Worm (Caenorhabditis elegans): ENCODE results near the gene F46F5.7.

The F46F5.7 gene

ce11 chrII:848519-848918 is 28.1 kb upstream of the F46F5.7 start, which contains the start of the genes acdh-9 and F28A10.13 (continued):
- TF ChIP-seq attf-3 (GFP tag; conservative IDR thresholded peaks at IDR 0.05) (no peak), nhr-179 (tag; optimal IDR thresholded peaks at IDR 0.05) (no peak), hsf-1 (GFP tag; IDR thresholded peaks at IDR 0.05) (no peak), F57A8.1 (GFP tag; optimal IDR thresholded peaks at IDR 0.05) (no peak), lsy-27 (tag; optimal IDR thresholded peaks at IDR 0.05; ENCODE audit: borderline replicate concordance, insufficient read depth) (no peak), nhr-90 (tag; optimal IDR thresholded peaks at IDR 0.05) (peak; percentile 0), rcor-1 (GFP tag; IDR thresholded peaks at IDR 0.05) (0 out of 2 replicates have a peak, but pooled peaks have one; percentile 40), F49E8.2 (tag; optimal IDR thresholded peaks at IDR 0.05; ENCODE audit: insufficient read depth) (no peak), tbx-9 (tag; optimal IDR thresholded peaks at IDR 0.05; ENCODE audit: borderline replicate concordance) (no peak)

DNA sequence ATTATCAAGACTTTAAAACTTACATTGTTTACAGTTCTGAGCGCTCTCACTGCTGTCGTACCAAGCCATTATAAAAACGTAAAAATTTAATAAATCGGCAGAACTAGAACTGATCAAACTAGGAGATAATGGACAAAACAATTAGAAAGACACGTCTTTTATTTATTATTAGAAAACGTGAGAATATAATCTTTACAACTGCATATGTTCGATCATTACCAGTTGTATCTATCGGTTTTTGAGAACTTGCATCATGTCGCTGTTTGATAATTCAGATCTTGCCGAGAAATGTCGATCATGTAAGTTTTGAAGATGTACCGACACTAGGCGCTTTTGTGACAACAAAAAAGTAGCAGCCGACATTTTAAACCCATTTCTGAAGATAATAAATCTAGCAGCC is 25.2 kb upstream of the F46F5.7 start, which contains the start of gene F28A10.7:
Gene F28A10.7 (minus strand): TSS at position 101 of the 400 bp plus-strand sequence.
- TF ChIP-seq cebp-1 (GFP tag; IDR thresholded peaks at IDR 0.05), result no peak
- no peak for TF ChIP-seq cebp-1 (tag; optimal IDR thresholded peaks at IDR 0.05)
- no peak for TF ChIP-seq nhr-120 (GFP tag; IDR thresholded peaks at IDR 0.05)
- no peak for TF ChIP-seq ceh-27 (GFP tag; optimal IDR thresholded peaks at IDR 0.05)
- TF ChIP-seq unc-130 (GFP tag; optimal IDR thresholded peaks at IDR 0.05), result no peak
- no peak for TF ChIP-seq athp-1 (tag; optimal IDR thresholded peaks at IDR 0.05)
- TF ChIP-seq ztf-6 (GFP tag; IDR thresholded peaks at IDR 0.05), result no peak
- TF ChIP-seq nfya-1 (tag; optimal IDR thresholded peaks at IDR 0.05; ENCODE audit: borderline replicate concordance, insufficient read depth), result no peak
- no peak for TF ChIP-seq ceh-58 (GFP tag; IDR thresholded peaks at IDR 0.05)
- TF ChIP-seq attf-6 (GFP tag; IDR thresholded peaks at IDR 0.05), result no peak
- no peak for TF ChIP-seq F55B11.4 (tag; optimal IDR thresholded peaks at IDR 0.05; ENCODE audit: borderline replicate concordance, insufficient read depth)
- TF ChIP-seq hsf-1 (GFP tag; IDR thresholded peaks at IDR 0.05), result no peak
- no peak for TF ChIP-seq bed-1 (GFP tag; IDR thresholded peaks at IDR 0.05)
- no peak for TF ChIP-seq ceh-79 (tag; optimal IDR thresholded peaks at IDR 0.05)

DNA sequence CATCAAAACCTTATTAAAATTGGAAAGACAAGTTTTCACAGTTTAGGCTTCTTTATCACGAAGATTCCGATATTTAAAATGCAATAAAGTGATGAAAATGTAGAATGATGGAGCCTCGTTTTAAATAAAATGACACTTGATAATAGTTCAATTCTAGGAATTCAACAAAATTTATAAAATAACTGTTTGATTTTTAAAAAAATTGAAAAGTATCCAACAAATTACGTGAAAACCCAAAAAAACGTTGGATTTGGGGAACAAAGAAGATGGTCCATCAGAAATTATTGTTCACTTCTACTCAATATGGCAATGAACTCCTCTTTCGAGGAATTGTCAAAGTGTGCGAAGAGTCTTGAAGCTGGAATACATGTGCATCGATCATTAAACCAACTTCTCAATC is 23.6 kb upstream of the F46F5.7 start, which contains the start of gene F28A10.4:
Gene F28A10.4 (plus strand): TSS at position 301 of the 400 bp plus-strand sequence.
- TF ChIP-seq F23B12.7 (tag; optimal IDR thresholded peaks at IDR 0.05; ENCODE audit: insufficient read depth), result no peak
- TF ChIP-seq lir-1 (GFP tag; conservative IDR thresholded peaks at IDR 0.05), result no peak
- TF ChIP-seq hlh-12 (tag; optimal IDR thresholded peaks at IDR 0.05), result no peak
- no peak for TF ChIP-seq Y53F4B.3 (GFP tag; IDR thresholded peaks at IDR 0.05)
- no peak for TF ChIP-seq F57A8.1 (GFP tag; optimal IDR thresholded peaks at IDR 0.05)
- TF ChIP-seq nfya-2 (GFP tag; IDR thresholded peaks at IDR 0.05), result no peak

- TF ChIP-seq F55B11.4 (tag; optimal IDR thresholded peaks at IDR 0.05; ENCODE audit: borderline replicate concordance, insufficient read depth), result no peak
- TF ChIP-seq Y56A3A.18 (GFP tag; IDR thresholded peaks at IDR 0.05), result no peak
Measured at ce11 chrII:840131-840530, 19.7 kb upstream of the F46F5.7 start, which contains the start of gene clc-33. Gene clc-33 (plus strand): TSS chrII:840431.

DNA sequence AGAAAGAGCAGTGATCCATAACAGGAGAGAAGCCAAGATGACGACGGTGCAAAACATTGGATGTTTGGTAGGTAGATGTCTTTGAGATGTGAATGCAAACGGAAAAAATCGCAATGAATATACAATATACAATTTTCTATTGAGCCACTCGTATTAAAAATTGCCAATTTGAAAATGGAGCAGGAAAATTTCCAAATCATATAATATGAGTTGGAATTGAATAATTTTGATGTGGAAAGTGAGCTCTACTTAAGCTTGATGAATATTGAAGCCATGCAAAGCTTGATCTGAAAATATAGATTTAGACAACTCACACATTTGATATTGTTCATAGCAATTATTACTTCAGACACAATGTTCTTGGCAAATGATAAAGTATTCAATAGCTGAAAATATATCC is 18.0 kb upstream of the F46F5.7 start, which contains the start of gene F28A10.8:
Gene F28A10.8 (minus strand): TSS at position 101 of the 400 bp plus-strand sequence.
- TF ChIP-seq ztf-26 (tag; optimal IDR thresholded peaks at IDR 0.05) (no peak), B0261.1 (tag; optimal IDR thresholded peaks at IDR 0.05) (no peak), F39B2.1 (GFP tag; IDR thresholded peaks at IDR 0.05) (no peak), athp-1 (tag; optimal IDR thresholded peaks at IDR 0.05) (no peak), K11D2.4 (GFP tag; IDR thresholded peaks at IDR 0.05) (no peak), mxl-1 (tag; optimal IDR thresholded peaks at IDR 0.05) (no peak), tbp1 (GFP tag; optimal IDR thresholded peaks at IDR 0.05) (no peak), rec-8 (tag; optimal IDR thresholded peaks at IDR 0.05) (no peak), attf-6 (GFP tag; IDR thresholded peaks at IDR 0.05) (no peak), ceh-27 (GFP tag; optimal IDR thresholded peaks at IDR 0.05) (no peak), egl-18 (GFP tag; IDR thresholded peaks at IDR 0.05) (no peak), ceh-91 (GFP tag; IDR thresholded peaks at IDR 0.05) (no peak), ets-4 (GFP tag; optimal IDR thresholded peaks at IDR 0.05) (no peak), nfya-2 (GFP tag; IDR thresholded peaks at IDR 0.05) (no peak)

Data from whole organism, young adult.